Worm (Caenorhabditis elegans) whole organism, L1 larva: ENCODE data around the gene T01G5.7.
A peak's percentile ranks its signal among the peaks of the same experiment; 100 is the strongest.

Experiments
- C34B4.2 ChIP-seq: sonication (generic microtip); optimal IDR thresholded peaks from 2 replicates; lab custom pipeline; 2017; ENCODE audit warnings: mild to moderate bottlenecking, missing genetic modification characterization, missing compliant biosample characterization
- F16B12.6 ChIP-seq: fragments of 150-350 bp; optimal IDR thresholded peaks from 2 replicates; lab custom pipeline; 2014; ENCODE audit warnings: missing biosample characterization, missing genetic modification characterization
- Y116A8C.19 ChIP-seq: sonication (generic microtip); optimal IDR thresholded peaks from 2 replicates; lab custom pipeline; 2016; ENCODE audit warnings: missing compliant biosample characterization, missing genetic modification characterization, borderline replicate concordance
- alr-1 ChIP-seq: fragments of 200-800 bp; sonication (Bioruptor generic); optimal IDR thresholded peaks from 2 replicates; lab custom pipeline; 2018; ENCODE audit warnings: borderline replicate concordance, mild to moderate bottlenecking, missing genetic modification characterization, missing compliant biosample characterization
- aly-2 ChIP-seq: fragments of 150-350 bp; optimal IDR thresholded peaks from 2 replicates; lab custom pipeline; 2014; ENCODE audit warnings: missing biosample characterization, missing genetic modification characterization
- ama-1 ChIP-seq: fragments of 150-350 bp; optimal IDR thresholded peaks from 2 replicates; lab custom pipeline; 2014
- blmp-1 ChIP-seq: fragments of 150-350 bp; optimal IDR thresholded peaks from 2 replicates; lab custom pipeline; 2014; ENCODE audit warnings: missing biosample characterization, missing genetic modification characterization
- ceh-63 ChIP-seq: fragments of 200-800 bp; sonication (Bioruptor generic); optimal IDR thresholded peaks from 2 replicates; lab custom pipeline; 2018; ENCODE audit warnings: mild to moderate bottlenecking, missing genetic modification characterization, missing compliant biosample characterization
- ceh-82 ChIP-seq, 3 experiments: fragments of 150-350 bp in 1 of 3; sonication (generic microtip) in 2 of 3; optimal IDR thresholded peaks; 2 replicates each; lab custom pipeline; 2014 to 2017; ENCODE audit warnings: missing biosample characterization in 3 of 3, missing genetic modification characterization in 3 of 3
- efl-1 ChIP-seq, 4 experiments: fragments of 150-350 bp; optimal IDR thresholded peaks in 3 of 4; peaks in 1 of 4; 1 replicate in 1 of 4; 2 replicates in 3 of 4; lab custom pipeline; 2014; ENCODE audit warnings: missing biosample characterization in 2 of 4, missing genetic modification characterization in 2 of 4, missing genetic modification reagents in 2 of 4
- efl-3 ChIP-seq: fragments of 200-800 bp; sonication (Bioruptor generic); optimal IDR thresholded peaks from 2 replicates; lab custom pipeline; 2018; ENCODE audit warnings: mild to moderate bottlenecking, missing genetic modification characterization, missing compliant biosample characterization
- egl-13 ChIP-seq: sonication (generic microtip); optimal IDR thresholded peaks from 2 replicates; lab custom pipeline; 2016; ENCODE audit warnings: missing genotype, missing genetic modification reagents, missing genetic modification characterization, missing compliant biosample characterization
- elt-2 ChIP-seq: sonication (generic microtip); optimal IDR thresholded peaks from 2 replicates; lab custom pipeline; 2016; ENCODE audit warnings: missing genetic modification characterization, mild to moderate bottlenecking, inconsistent platforms, missing compliant biosample characterization, missing genetic modification reagents
- elt-3 ChIP-seq, 6 experiments: fragments of 150-350 bp in 1 of 6; sonication (generic microtip); optimal IDR thresholded peaks; 2 replicates each; lab custom pipeline; 2017 to 2018; ENCODE audit warnings: missing biosample characterization in 6 of 6, missing genetic modification characterization in 6 of 6, inconsistent platforms in 1 of 6
- ets-5 ChIP-seq: fragments of 200-800 bp; sonication (Bioruptor generic); IDR thresholded peaks from 2 replicates; pipeline ENCODE4 v1.3.6; 2022; ENCODE audit warnings: missing genetic modification characterization, missing compliant biosample characterization
- fkh-10 ChIP-seq: sonication (generic microtip); optimal IDR thresholded peaks from 2 replicates; lab custom pipeline; 2017; ENCODE audit warnings: missing biosample characterization, missing genetic modification reagents, missing genetic modification characterization
- fos-1 ChIP-seq: fragments of 150-350 bp; optimal IDR thresholded peaks from 2 replicates; lab custom pipeline; 2014; ENCODE audit warnings: missing biosample characterization, missing genetic modification characterization
- lin-13 ChIP-seq: fragments of 150-350 bp; optimal IDR thresholded peaks from 2 replicates; lab custom pipeline; 2014; ENCODE audit warnings: missing biosample characterization, missing genetic modification reagents, missing genetic modification characterization
- lin-14 ChIP-seq: fragments of 200-800 bp; sonication (Bioruptor generic); optimal IDR thresholded peaks from 2 replicates; lab custom pipeline; 2018; ENCODE audit warnings: mild to moderate bottlenecking, missing genetic modification characterization, moderate library complexity, missing compliant biosample characterization
- lin-39 ChIP-seq: fragments of 150-350 bp; optimal IDR thresholded peaks from 2 replicates; lab custom pipeline; 2014; ENCODE audit warnings: missing biosample characterization, missing genetic modification reagents, missing genetic modification characterization
- lir-3 ChIP-seq: sonication (generic microtip); optimal IDR thresholded peaks from 2 replicates; lab custom pipeline; 2016; ENCODE audit warnings: mild to moderate bottlenecking, missing genetic modification characterization, moderate library complexity, missing compliant biosample characterization; ENCODE audit not compliant: poor library complexity
- lsy-2 ChIP-seq, 2 experiments: fragments of 150-350 bp; optimal IDR thresholded peaks; 2 replicates each; lab custom pipeline; 2014; ENCODE audit warnings: missing biosample characterization in 2 of 2, missing genetic modification characterization in 2 of 2
- mab-9 ChIP-seq: fragments of 200-800 bp; sonication (Bioruptor generic); IDR thresholded peaks from 2 replicates; pipeline ENCODE4 v1.3.6; 2022; ENCODE audit warnings: missing genetic modification reagents, missing genetic modification characterization, missing compliant biosample characterization
- mef-2 ChIP-seq: fragments of 150-350 bp; optimal IDR thresholded peaks from 2 replicates; lab custom pipeline; 2014; ENCODE audit warnings: missing biosample characterization, missing genetic modification characterization
- mep-1 ChIP-seq: fragments of 150-350 bp; optimal IDR thresholded peaks from 2 replicates; lab custom pipeline; 2014; ENCODE audit warnings: missing biosample characterization, missing genetic modification characterization
- nhr-11 ChIP-seq: fragments of 150-350 bp; optimal IDR thresholded peaks from 2 replicates; lab custom pipeline; 2014; ENCODE audit warnings: missing biosample characterization, missing genetic modification characterization
- nhr-19 ChIP-seq: fragments of 200-800 bp; sonication (Bioruptor generic); conservative IDR thresholded peaks from 2 replicates; pipeline ENCODE4 v1.3.6; 2022; ENCODE audit warnings: missing genetic modification characterization, missing compliant biosample characterization
- nhr-20 ChIP-seq: sonication (generic microtip); optimal IDR thresholded peaks from 2 replicates; lab custom pipeline; 2016; ENCODE audit warnings: mild to moderate bottlenecking, missing genetic modification characterization, missing compliant biosample characterization
- nhr-237 ChIP-seq: fragments of 150-350 bp; optimal IDR thresholded peaks from 2 replicates; lab custom pipeline; 2014; ENCODE audit warnings: missing biosample characterization, missing genetic modification characterization
- nhr-47 ChIP-seq: sonication (generic microtip); optimal IDR thresholded peaks from 2 replicates; lab custom pipeline; 2016; ENCODE audit warnings: mild to moderate bottlenecking, missing genetic modification characterization, moderate library complexity, missing compliant biosample characterization
- nhr-71 ChIP-seq: sonication (generic microtip); optimal IDR thresholded peaks from 2 replicates; lab custom pipeline; 2016; ENCODE audit warnings: mild to moderate bottlenecking, missing genetic modification characterization, moderate library complexity, missing compliant biosample characterization
- nhr-76 ChIP-seq: sonication (generic microtip); optimal IDR thresholded peaks from 2 replicates; lab custom pipeline; 2017; ENCODE audit warnings: missing biosample characterization, missing genetic modification characterization
- nhr-84 ChIP-seq: sonication (generic microtip); optimal IDR thresholded peaks from 2 replicates; lab custom pipeline; 2017; ENCODE audit warnings: missing biosample characterization, missing genetic modification characterization
- pag-3 ChIP-seq: sonication (generic microtip); optimal IDR thresholded peaks from 2 replicates; lab custom pipeline; 2017; ENCODE audit warnings: missing genetic modification characterization, mild to moderate bottlenecking, missing compliant biosample characterization, antibody characterized with exemption, borderline replicate concordance; ENCODE audit not compliant: insufficient read depth
- pax-3 ChIP-seq: fragments of 200-800 bp; sonication (Bioruptor generic); optimal IDR thresholded peaks from 2 replicates; lab custom pipeline; 2018; ENCODE audit warnings: mild to moderate bottlenecking, missing genetic modification characterization, moderate library complexity, missing compliant biosample characterization
- rnt-1 ChIP-seq: sonication (generic microtip); optimal IDR thresholded peaks from 2 replicates; lab custom pipeline; 2016; ENCODE audit warnings: mild to moderate bottlenecking, missing genetic modification characterization, moderate library complexity, missing compliant biosample characterization
- skn-1 ChIP-seq: fragments of 150-350 bp; optimal IDR thresholded peaks from 2 replicates; lab custom pipeline; 2014; ENCODE audit warnings: missing biosample characterization, missing genetic modification characterization
- snu-23 ChIP-seq: sonication (generic microtip); optimal IDR thresholded peaks from 2 replicates; lab custom pipeline; 2016; ENCODE audit warnings: missing genetic modification characterization, missing compliant biosample characterization
- sox-4 ChIP-seq: sonication (generic microtip); optimal IDR thresholded peaks from 2 replicates; lab custom pipeline; 2016; ENCODE audit warnings: missing genetic modification characterization, missing compliant biosample characterization
- sptf-1 ChIP-seq: fragments of 150-350 bp; optimal IDR thresholded peaks from 2 replicates; lab custom pipeline; 2014; ENCODE audit warnings: missing biosample characterization, missing genetic modification characterization
- sup-37 ChIP-seq: fragments of 200-800 bp; sonication (Bioruptor generic); optimal IDR thresholded peaks from 2 replicates; lab custom pipeline; 2018; ENCODE audit warnings: mild to moderate bottlenecking, missing genetic modification characterization, missing compliant biosample characterization
- tbx-2 ChIP-seq: sonication (generic microtip); optimal IDR thresholded peaks from 2 replicates; lab custom pipeline; 2016; ENCODE audit warnings: missing genetic modification characterization, missing compliant biosample characterization
- tlp-1 ChIP-seq: fragments of 150-350 bp; optimal IDR thresholded peaks from 2 replicates; lab custom pipeline; 2014; ENCODE audit warnings: missing biosample characterization, missing genetic modification characterization
- unc-62 ChIP-seq: fragments of 150-350 bp; optimal IDR thresholded peaks from 2 replicates; lab custom pipeline; 2014; ENCODE audit warnings: missing biosample characterization, missing genetic modification reagents, missing genetic modification characterization
- unc-98 ChIP-seq: fragments of 200-800 bp; sonication (Bioruptor generic); IDR thresholded peaks from 2 replicates; pipeline ENCODE4 v1.3.6; 2022; ENCODE audit warnings: missing genetic modification characterization, missing compliant biosample characterization
- zag-1 ChIP-seq: fragments of 150-350 bp; optimal IDR thresholded peaks from 2 replicates; lab custom pipeline; 2014; ENCODE audit warnings: missing biosample characterization, missing genetic modification characterization
- ztf-4 ChIP-seq: fragments of 150-350 bp; optimal IDR thresholded peaks from 2 replicates; lab custom pipeline; 2014; ENCODE audit warnings: missing biosample characterization, missing genetic modification characterization

Gene T01G5.7

DNA sequence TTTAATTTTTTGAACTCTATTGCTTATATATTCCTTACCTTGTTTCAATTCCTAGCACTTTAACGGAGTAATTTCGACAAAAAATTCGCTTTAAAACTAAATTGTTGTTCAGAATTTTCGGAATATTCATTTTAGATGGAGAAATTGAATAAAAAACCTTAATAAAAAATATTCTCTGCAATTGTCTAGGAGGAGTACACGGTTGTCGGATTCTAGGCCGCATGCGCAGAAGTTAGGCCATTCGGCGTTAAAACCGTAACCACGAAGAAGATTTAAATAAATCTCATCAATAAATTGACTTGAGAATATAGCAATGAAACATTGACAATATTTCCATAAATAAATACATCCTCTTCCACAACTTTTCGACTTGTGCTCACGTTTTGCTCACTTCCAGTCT is 29.5 kb upstream of the T01G5.7 start, which contains the start of the genes C01G10.10 and C01G10.9 (continued):
- TF ChIP-seq pax-3 (tag; lab: Kevin White, UChicago) (peak; percentile 96), nhr-47 (tag; lab: Kevin White, UChicago) (peak; percentile 86), unc-62 (GFP tag; lab: Kevin White, UChicago) (no peak), efl-3 (GFP tag; lab: Kevin White, UChicago) (peak; percentile 54), ets-5 (GFP tag; lab: Robert Waterston, UW) (no peak), zag-1 (tag; lab: Kevin White, UChicago) (no peak), ztf-4 (tag; lab: Kevin White, UChicago) (no peak), nhr-76 (no peak), nhr-11 (tag; lab: Kevin White, UChicago) (no peak), mef-2 (tag; lab: Kevin White, UChicago) (no peak)

DNA sequence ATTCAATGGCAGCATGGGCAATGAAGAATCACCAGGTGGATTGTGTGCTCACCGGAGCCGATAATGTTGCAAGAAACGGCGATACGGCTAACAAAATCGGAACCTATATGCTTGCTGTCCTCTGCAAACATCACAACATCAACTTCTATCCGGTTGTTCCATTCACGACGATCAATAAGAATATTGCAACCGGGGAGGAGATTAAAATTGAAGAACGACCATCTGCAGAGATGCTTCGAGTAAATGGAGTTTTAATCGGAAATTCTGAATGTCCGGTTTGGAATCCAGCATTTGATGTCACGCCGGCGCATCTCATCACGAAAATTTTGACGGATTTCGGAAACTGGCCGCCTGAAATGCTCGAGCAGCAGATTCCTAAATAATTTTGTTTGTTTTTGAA is 28.1 kb upstream of the T01G5.7 start:
- TF ChIP-seq pax-3 (tag; lab: Kevin White, UChicago) = peak; percentile 30
- peak; percentile 6 for TF ChIP-seq nhr-20 (tag; lab: Kevin White, UChicago)
- peak in 1 of 2 experiments; percentile 19 for TF ChIP-seq lsy-2 (tag; optimal IDR thresholded peaks at IDR 0.05; lab: Kevin White, UChicago)
- TF ChIP-seq rnt-1 = peak; percentile 18
- TF ChIP-seq efl-1 (optimal IDR thresholded peaks at IDR 0.05; lab: Kevin White, UChicago) = no peak
- TF ChIP-seq efl-1 (GFP tag; optimal IDR thresholded peaks at IDR 0.05 in 1 of 2; lab: Kevin White, UChicago) = peak in 1 of 2 experiments; percentile 81
- no peak for TF ChIP-seq F16B12.6
- TF ChIP-seq snu-23 (GFP tag; lab: Kevin White, UChicago) = peak; percentile 19
- TF ChIP-seq elt-3 (tag; optimal IDR thresholded peaks at IDR 0.05; lab: Kevin White, UChicago) = no peak
- TF ChIP-seq ama-1 (lab: Kevin White, UChicago) = peak; percentile 93
- no peak for TF ChIP-seq unc-98
- peak; percentile 16; the same call in 1 of the 2 replicates for TF ChIP-seq nhr-19
- peak; percentile 44 for TF ChIP-seq nhr-71 (tag; lab: Kevin White, UChicago)
- TF ChIP-seq aly-2 = peak; percentile 84
- TF ChIP-seq ceh-63 = peak; percentile 48
- TF ChIP-seq, all 84 proteins: peak for 11

DNA sequence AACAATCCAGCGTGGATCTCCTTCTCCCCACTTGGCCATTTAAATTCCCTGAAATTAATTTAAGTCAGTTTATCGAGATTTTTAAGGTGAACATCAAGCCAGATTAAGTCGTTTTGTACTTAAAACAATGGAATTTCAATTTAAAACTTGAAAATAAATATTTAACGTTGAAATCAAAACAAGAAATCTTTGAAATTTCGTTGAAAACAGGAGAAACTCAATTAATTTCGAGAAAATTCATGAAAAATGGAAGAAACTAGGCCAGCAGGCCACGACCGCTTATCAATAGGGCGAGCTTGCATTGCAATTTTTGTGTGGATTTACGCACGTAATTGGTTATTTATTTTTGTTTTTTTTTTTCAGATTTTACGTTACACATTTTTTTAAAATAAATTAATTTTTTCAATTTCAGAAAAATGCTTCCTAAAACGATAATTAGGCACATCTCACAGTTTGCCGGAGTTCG is 26.4 kb upstream of the T01G5.7 start, which contains the start of the genes ahsa-1 and C01G10.7:
TSS of gene ahsa-1 (minus strand) at position 51 of the 466 bp plus-strand sequence.
TSS of gene C01G10.7 (plus strand) at position 413 of the 466 bp plus-strand sequence.
- TF ChIP-seq mab-9 (GFP tag; lab: Robert Waterston, UW) = peak; percentile 73
- TF ChIP-seq tlp-1 (tag; lab: Kevin White, UChicago) = no peak
- no peak for TF ChIP-seq nhr-76
- no peak for TF ChIP-seq nhr-84 (tag; lab: Kevin White, UChicago)
- peak; percentile 38 for TF ChIP-seq aly-2
- no peak for TF ChIP-seq ceh-63
- TF ChIP-seq nhr-47 (tag; lab: Kevin White, UChicago) = peak; percentile 94
- peak; percentile 69 for TF ChIP-seq Y116A8C.19 (tag; lab: Kevin White, UChicago)
- peak; percentile 83 to 91 (median 87) for TF ChIP-seq ceh-82 (tag; optimal IDR thresholded peaks at IDR 0.05; lab: Kevin White, UChicago)
- peak; percentile 95 for TF ChIP-seq lin-14
- TF ChIP-seq ama-1 (lab: Kevin White, UChicago) = peak; percentile 25
- no peak for TF ChIP-seq pag-3 (tag; lab: Kevin White, UChicago)
- TF ChIP-seq tbx-2 (tag; lab: Kevin White, UChicago) = peak; percentile 94
- peak; percentile 88 for TF ChIP-seq lin-13 (GFP tag; lab: Kevin White, UChicago)
- no peak for TF ChIP-seq sptf-1 (tag; lab: Kevin White, UChicago)
- TF ChIP-seq elt-2 (tag; lab: Kevin White, UChicago) = peak; percentile 69
- no peak for TF ChIP-seq egl-13
- peak; percentile 75 for TF ChIP-seq blmp-1 (tag; lab: Kevin White, UChicago)
- TF ChIP-seq alr-1 (tag; lab: Kevin White, UChicago) = no peak
- TF ChIP-seq sup-37 = no peak
- peak; percentile 99 for TF ChIP-seq pax-3 (tag; lab: Kevin White, UChicago)
- TF ChIP-seq lsy-2 (tag; optimal IDR thresholded peaks at IDR 0.05; lab: Kevin White, UChicago) = peak; percentile 89 to 93
- peak; percentile 77 for TF ChIP-seq nhr-237 (tag; lab: Kevin White, UChicago)
- peak; percentile 96 for TF ChIP-seq mep-1 (tag; lab: Kevin White, UChicago)
- peak; percentile 99 for TF ChIP-seq rnt-1
- TF ChIP-seq efl-3 (GFP tag; lab: Kevin White, UChicago) = no peak
- peak; percentile 74 for TF ChIP-seq skn-1
- TF ChIP-seq lin-39 = peak; percentile 75
- TF ChIP-seq nhr-11 (tag; lab: Kevin White, UChicago) = no peak
- TF ChIP-seq fkh-10 (GFP tag; lab: Kevin White, UChicago) = peak; percentile 56
- TF ChIP-seq C34B4.2 = no peak
- TF ChIP-seq fos-1 (tag; lab: Kevin White, UChicago) = peak; percentile 60
- peak; percentile 91 for TF ChIP-seq sox-4 (tag; lab: Kevin White, UChicago)
- peak; percentile 97 for TF ChIP-seq lir-3 (tag; lab: Kevin White, UChicago)
